Fruit fly (Drosophila melanogaster) whole organism, embryonic: ENCODE results near the gene PolA1.

Experiments used
- CG10543 ChIP-seq: fragments of 200-800 bp; sonication (Bioruptor generic); optimal IDR thresholded peaks from 3 replicates; lab custom pipeline; 2017; ENCODE audit warnings: missing biosample characterization, mild to moderate bottlenecking, missing genetic modification characterization, moderate library complexity
- CG11093 ChIP-seq: fragments of 200-800 bp; sonication (Bioruptor generic); IDR thresholded peaks from 3 replicates; pipeline ENCODE4 v1.3.6; 2022; ENCODE audit warnings: missing biosample characterization, missing genetic modification characterization
- CG11247 ChIP-seq: fragments of 200-800 bp; sonication (Bioruptor generic); IDR thresholded peaks from 2 replicates; pipeline ENCODE4 v1.3.6; 2022; ENCODE audit warnings: missing biosample characterization, missing genetic modification characterization
- CG14441 ChIP-seq: fragments of 200-800 bp; sonication (Bioruptor generic); IDR thresholded peaks from 2 replicates; pipeline ENCODE4 v1.3.6; 2022; ENCODE audit warnings: missing biosample characterization, missing genetic modification characterization
- CG15601 ChIP-seq: fragments of 200-800 bp; sonication (Bioruptor generic); optimal IDR thresholded peaks from 3 replicates; lab custom pipeline; 2019; ENCODE audit warnings: missing biosample characterization, mild to moderate bottlenecking, missing genetic modification characterization, moderate library complexity
- CG1832 ChIP-seq: fragments of 200-800 bp; sonication (Bioruptor generic); optimal IDR thresholded peaks from 2 replicates; lab custom pipeline; 2017; ENCODE audit warnings: missing biosample characterization, mild to moderate bottlenecking, missing genetic modification characterization, inconsistent platforms
- CG18764 ChIP-seq: fragments of 200-800 bp; sonication (Bioruptor generic); optimal IDR thresholded peaks from 3 replicates; lab custom pipeline; 2016; ENCODE audit warnings: missing biosample characterization, missing genetic modification characterization
- CG2875 ChIP-seq: fragments of 200-800 bp; sonication (Bioruptor generic); optimal IDR thresholded peaks from 2 replicates; lab custom pipeline; 2017; ENCODE audit warnings: missing biosample characterization, mild to moderate bottlenecking, missing genetic modification characterization, missing genetic modification reagents
- CG30020 ChIP-seq: fragments of 200-800 bp; optimal IDR thresholded peaks from 2 replicates; lab custom pipeline; 2019; ENCODE audit warnings: missing biosample characterization, mild to moderate bottlenecking, missing genetic modification characterization, moderate library complexity
- CG31441 ChIP-seq: fragments of 200-800 bp; sonication (Bioruptor generic); IDR thresholded peaks from 2 replicates; pipeline ENCODE4 v1.3.6; 2022; ENCODE audit warnings: missing biosample characterization, missing genetic modification characterization
- CG32532 ChIP-seq: fragments of 200-800 bp; sonication (Bioruptor generic); IDR thresholded peaks from 2 replicates; pipeline ENCODE4 v1.3.6; 2022; ENCODE audit warnings: missing biosample characterization, missing genetic modification characterization
- CG32772 ChIP-seq: fragments of 200-800 bp; sonication (Bioruptor generic); IDR thresholded peaks from 2 replicates; pipeline ENCODE4 v1.3.6; 2022; ENCODE audit warnings: missing biosample characterization, missing genetic modification characterization
- CG34376 ChIP-seq: fragments of 200-800 bp; sonication (Bioruptor generic); optimal IDR thresholded peaks from 2 replicates; lab custom pipeline; 2018; ENCODE audit warnings: missing biosample characterization, mild to moderate bottlenecking, missing genetic modification characterization
- CG3838 ChIP-seq: fragments of 200-800 bp; sonication (Bioruptor generic); optimal IDR thresholded peaks from 3 replicates; lab custom pipeline; 2016; ENCODE audit warnings: missing biosample characterization, missing genetic modification characterization
- CG5180 ChIP-seq: fragments of 200-800 bp; sonication (Bioruptor generic); optimal IDR thresholded peaks from 3 replicates; lab custom pipeline; 2017; ENCODE audit warnings: missing biosample characterization, missing genetic modification characterization, mild to moderate bottlenecking, moderate library complexity, missing genetic modification reagents
- CG6683 ChIP-seq: fragments of 200-800 bp; sonication (Bioruptor generic); optimal IDR thresholded peaks from 2 replicates; lab custom pipeline; 2017; ENCODE audit warnings: missing biosample characterization, mild to moderate bottlenecking, missing genetic modification characterization, missing genetic modification reagents
- CG6791 ChIP-seq: fragments of 200-800 bp; sonication (Bioruptor generic); IDR thresholded peaks from 3 replicates; pipeline ENCODE4 v1.3.6; 2022; ENCODE audit warnings: missing biosample characterization, missing genetic modification characterization; ENCODE audit not compliant: partially characterized antibody
- CG7839 ChIP-seq: fragments of 200-800 bp; sonication (Bioruptor generic); optimal IDR thresholded peaks from 3 replicates; lab custom pipeline; 2018; ENCODE audit warnings: missing biosample characterization, mild to moderate bottlenecking, missing genetic modification characterization, moderate library complexity
- CG8089 ChIP-seq: fragments of 200-800 bp; sonication (Bioruptor generic); optimal IDR thresholded peaks from 3 replicates; lab custom pipeline; 2016; ENCODE audit warnings: missing biosample characterization, missing genetic modification characterization
- CG8290 ChIP-seq, 3 experiments: fragments of 200-800 bp; sonication (Bioruptor generic); optimal IDR thresholded peaks; 2 replicates each; lab custom pipeline; 2016 to 2019; ENCODE audit warnings: missing biosample characterization in 3 of 3, missing genetic modification characterization in 3 of 3, mild to moderate bottlenecking in 2 of 3, moderate library complexity in 1 of 3
- CG9437 ChIP-seq: fragments of 200-800 bp; sonication (Bioruptor generic); optimal IDR thresholded peaks from 2 replicates; lab custom pipeline; 2018; ENCODE audit warnings: missing biosample characterization, mild to moderate bottlenecking, missing genetic modification characterization
- D19A ChIP-seq: fragments of 200-800 bp; optimal IDR thresholded peaks from 3 replicates; lab custom pipeline; 2019; ENCODE audit warnings: missing biosample characterization, mild to moderate bottlenecking, missing genetic modification characterization, moderate library complexity
- Dip3 ChIP-seq: fragments of 200-800 bp; sonication (Bioruptor generic); optimal IDR thresholded peaks from 3 replicates; lab custom pipeline; 2016; ENCODE audit warnings: missing biosample characterization, missing genetic modification characterization
- Eip74EF ChIP-seq, 2 experiments: fragments of 200-800 bp in 1 of 2; fragments of >200 bp in 1 of 2; sonication (Bioruptor generic) in 1 of 2; optimal IDR thresholded peaks; 2 replicates each; lab custom pipeline; 2017 to 2019; ENCODE audit warnings: missing biosample characterization in 2 of 2, missing genetic modification characterization in 2 of 2, mild to moderate bottlenecking in 1 of 2, moderate library complexity in 1 of 2
- H15 ChIP-seq: fragments of 200-800 bp; sonication (Bioruptor generic); IDR thresholded peaks from 3 replicates; pipeline ENCODE4 v1.3.6; 2022; ENCODE audit warnings: missing biosample characterization, missing genetic modification characterization
- H2.0 ChIP-seq: fragments of 200-800 bp; sonication (Bioruptor generic); IDR thresholded peaks from 2 replicates; pipeline ENCODE4 v1.3.6; 2022; ENCODE audit warnings: missing biosample characterization, missing genetic modification characterization
- HLH4C ChIP-seq: fragments of 200-800 bp; sonication (Bioruptor generic); IDR thresholded peaks from 3 replicates; pipeline ENCODE4 v1.3.6; 2022; ENCODE audit warnings: missing biosample characterization, missing genetic modification characterization; ENCODE audit not compliant: partially characterized antibody
- Meics ChIP-seq: fragments of 200-800 bp; sonication (Bioruptor generic); optimal IDR thresholded peaks from 2 replicates; lab custom pipeline; 2017; ENCODE audit warnings: missing biosample characterization, mild to moderate bottlenecking, missing genetic modification characterization
- NC2β ChIP-seq: fragments of 200-800 bp; sonication (Bioruptor generic); optimal IDR thresholded peaks from 2 replicates; lab custom pipeline; 2016; ENCODE audit warnings: missing biosample characterization, missing genetic modification characterization
- Neu2 ChIP-seq: fragments of 200-800 bp; sonication (Bioruptor generic); optimal IDR thresholded peaks from 3 replicates; lab custom pipeline; 2016; ENCODE audit warnings: missing biosample characterization, missing genetic modification characterization, borderline replicate concordance
- Opbp ChIP-seq: fragments of 200-800 bp; sonication (Bioruptor generic); IDR thresholded peaks from 3 replicates; pipeline ENCODE4 v1.3.6; 2022; ENCODE audit warnings: missing biosample characterization, missing genetic modification characterization; ENCODE audit not compliant: partially characterized antibody
- PHDP ChIP-seq: fragments of 200-800 bp; sonication (Bioruptor generic); optimal IDR thresholded peaks from 3 replicates; lab custom pipeline; 2018; ENCODE audit warnings: missing biosample characterization, mild to moderate bottlenecking, missing genetic modification characterization, moderate library complexity
- ato ChIP-seq: fragments of 200-800 bp; sonication (Bioruptor generic); IDR thresholded peaks from 2 replicates; pipeline ENCODE4 v1.3.6; 2022; ENCODE audit warnings: missing biosample characterization, missing genetic modification characterization; ENCODE audit not compliant: partially characterized antibody
- az2 ChIP-seq: fragments of 200-800 bp; sonication (Bioruptor generic); optimal IDR thresholded peaks from 3 replicates; lab custom pipeline; 2016; ENCODE audit warnings: missing biosample characterization, missing genetic modification characterization
- bab2 ChIP-seq: fragments of 200-800 bp; sonication (Bioruptor generic); optimal IDR thresholded peaks from 2 replicates; lab custom pipeline; 2016; ENCODE audit warnings: missing biosample characterization, missing genetic modification characterization
- cad ChIP-seq: fragments of >200 bp; optimal IDR thresholded peaks from 2 replicates; lab custom pipeline; 2017; ENCODE audit warnings: missing biosample characterization, missing genetic modification characterization
- emc ChIP-seq: fragments of 200-800 bp; sonication (Bioruptor generic); optimal IDR thresholded peaks from 2 replicates; lab custom pipeline; 2016; ENCODE audit warnings: missing biosample characterization, missing genetic modification characterization
- ems ChIP-seq: fragments of 200-800 bp; sonication (Bioruptor generic); optimal IDR thresholded peaks from 3 replicates; lab custom pipeline; 2016; ENCODE audit warnings: missing biosample characterization, missing genetic modification characterization
- esg ChIP-seq: fragments of 200-800 bp; sonication (Bioruptor generic); conservative IDR thresholded peaks from 2 replicates; pipeline ENCODE4 v1.3.6; 2022; ENCODE audit warnings: missing biosample characterization, missing genetic modification characterization
- fru ChIP-seq: fragments of >200 bp; optimal IDR thresholded peaks from 2 replicates; lab custom pipeline; 2017
- inv ChIP-seq: fragments of 200-800 bp; sonication (Bioruptor generic); IDR thresholded peaks from 2 replicates; pipeline ENCODE4 v1.3.6; 2022; ENCODE audit warnings: missing biosample characterization, missing genetic modification characterization; ENCODE audit not compliant: partially characterized antibody
- kay ChIP-seq: fragments of 200-800 bp; sonication (Bioruptor generic); optimal IDR thresholded peaks from 2 replicates; lab custom pipeline; 2016; ENCODE audit warnings: missing biosample characterization, missing genetic modification characterization
- lbe ChIP-seq: fragments of 200-800 bp; sonication (Bioruptor generic); optimal IDR thresholded peaks from 2 replicates; lab custom pipeline; 2016; ENCODE audit warnings: missing biosample characterization, mild to moderate bottlenecking, missing genetic modification characterization
- lmd ChIP-seq: fragments of 200-800 bp; sonication (Bioruptor generic); IDR thresholded peaks from 2 replicates; pipeline ENCODE4 v1.3.6; 2022; ENCODE audit warnings: missing biosample characterization, missing genetic modification characterization
- lov ChIP-seq, 2 experiments: fragments of 200-800 bp in 1 of 2; fragments of >200 bp in 1 of 2; sonication (Bioruptor generic) in 1 of 2; IDR thresholded peaks in 1 of 2; optimal IDR thresholded peaks in 1 of 2; 2 replicates in 1 of 2; 3 replicates in 1 of 2; pipeline versions ENCODE4 v1.3.6 to Lab custom; 2017 to 2022; ENCODE audit warnings: missing biosample characterization in 1 of 2, missing genetic modification characterization in 1 of 2
- nom ChIP-seq: fragments of 200-800 bp; sonication (Bioruptor generic); optimal IDR thresholded peaks from 2 replicates; lab custom pipeline; 2017; ENCODE audit warnings: missing biosample characterization, missing genetic modification characterization, mild to moderate bottlenecking, moderate library complexity, missing genetic modification reagents
- pfk ChIP-seq: fragments of 200-800 bp; sonication (Bioruptor generic); optimal IDR thresholded peaks from 2 replicates; lab custom pipeline; 2018; ENCODE audit warnings: missing biosample characterization, mild to moderate bottlenecking, missing genetic modification characterization, moderate library complexity
- sob ChIP-seq: fragments of 200-800 bp; sonication (Bioruptor generic); IDR thresholded peaks from 2 replicates; pipeline ENCODE4 v1.3.6; 2022; ENCODE audit warnings: missing biosample characterization, missing genetic modification characterization
- zfh1 ChIP-seq: fragments of 200-800 bp; sonication (Bioruptor generic); IDR thresholded peaks from 3 replicates; pipeline ENCODE4 v1.3.6; 2022; ENCODE audit warnings: missing biosample characterization, missing genetic modification characterization

PolA1 gene

dm6 chr3R:21641517-21642137 is 29.9 kb downstream of the PolA1 start (continued):
- no peak for TF ChIP-seq kay (GFP tag; lab: Kevin White, UChicago)
- TF ChIP-seq esg: no peak
- TF ChIP-seq CG1832: no peak
- TF ChIP-seq CG32532: no peak
- no peak for TF ChIP-seq Opbp (GFP tag; lab: Robert Waterston, UW)
- no peak for TF ChIP-seq CG11247 (GFP tag; lab: Robert Waterston, UW)
- no peak for TF ChIP-seq CG14441 (GFP tag; lab: Robert Waterston, UW)
- TF ChIP-seq CG3838: no peak
- TF ChIP-seq fru: no peak
- peak; percentile 70 for TF ChIP-seq D19A (tag; lab: Kevin White, UChicago)
- no peak for TF ChIP-seq cad (GFP tag; lab: Kevin White, UChicago)
- no peak for TF ChIP-seq HLH4C (GFP tag; lab: Robert Waterston, UW)
- no peak for TF ChIP-seq CG5180 (GFP tag; lab: Kevin White, UChicago)
- no peak for TF ChIP-seq emc
- TF ChIP-seq pfk (GFP tag; lab: Kevin White, UChicago): no peak
- no peak for TF ChIP-seq H15
- TF ChIP-seq CG8290 (GFP tag; optimal IDR thresholded peaks at IDR 0.05; lab: Kevin White, UChicago): peak; percentile 63
- TF ChIP-seq CG8290 (tag; optimal IDR thresholded peaks at IDR 0.05; lab: Kevin White, UChicago): peak in 1 of 2 experiments; percentile 46
- TF ChIP-seq Eip74EF (GFP tag; optimal IDR thresholded peaks at IDR 0.05; lab: Kevin White, UChicago): no peak
- TF ChIP-seq lbe: peak; percentile 69
- peak; percentile 54 for TF ChIP-seq NC2β
- TF ChIP-seq CG34376: no peak
- no peak for TF ChIP-seq H2.0 (GFP tag; lab: Robert Waterston, UW)
- TF ChIP-seq lov (optimal IDR thresholded peaks at IDR 0.05; lab: Kevin White, UChicago): no peak
- no peak for TF ChIP-seq lov (GFP tag; IDR thresholded peaks at IDR 0.05; lab: Robert Waterston, UW)
- peak; percentile 70 for TF ChIP-seq CG7839 (tag; lab: Kevin White, UChicago)
- peak; percentile 34 for TF ChIP-seq CG30020
- TF ChIP-seq CG32772 (GFP tag; lab: Robert Waterston, UW): no peak
- peak; percentile 16 for TF ChIP-seq CG18764
- peak; percentile 0 for TF ChIP-seq PHDP (tag; lab: Kevin White, UChicago)
- peak; percentile 78 for TF ChIP-seq CG31441
- no peak for TF ChIP-seq Meics (GFP tag; lab: Kevin White, UChicago)
- TF ChIP-seq Neu2 (GFP tag; lab: Kevin White, UChicago): peak; percentile 83
- TF ChIP-seq CG11093: no peak
- peak; percentile 87 for TF ChIP-seq nom (GFP tag; lab: Kevin White, UChicago)
- peak; percentile 28 for TF ChIP-seq CG9437 (GFP tag; lab: Kevin White, UChicago)
- TF ChIP-seq CG8089 (GFP tag; lab: Kevin White, UChicago): peak; percentile 24
- no peak; the same call in 1 of the 2 replicates for TF ChIP-seq lmd
- TF ChIP-seq CG2875: peak; percentile 43
- peak; percentile 23 for TF ChIP-seq bab2 (GFP tag; lab: Kevin White, UChicago)
- TF ChIP-seq CG10543 (GFP tag; lab: Kevin White, UChicago): no peak
- peak; percentile 71 for TF ChIP-seq CG15601 (tag; lab: Kevin White, UChicago)
- peak; percentile 56 for TF ChIP-seq az2
- no peak for TF ChIP-seq Dip3 (GFP tag; lab: Kevin White, UChicago)
- TF ChIP-seq CG6791 (GFP tag; lab: Robert Waterston, UW): no peak
- TF ChIP-seq CG6683 (GFP tag; lab: Kevin White, UChicago): no peak
- peak; percentile 69; the same call in 1 of the 3 replicates for TF ChIP-seq zfh1 (GFP tag; lab: Robert Waterston, UW)
- no peak for TF ChIP-seq ato (GFP tag; lab: Robert Waterston, UW)
- TF ChIP-seq inv (GFP tag; lab: Robert Waterston, UW): no peak
- TF ChIP-seq sob (GFP tag; lab: Robert Waterston, UW): no peak
- TF ChIP-seq ems (GFP tag; lab: Kevin White, UChicago): no peak
